Worm (Caenorhabditis elegans) whole organism, L2 larva: ENCODE data around the gene C10C6.7.

Experiments
- Y55F3AM.14 ChIP-seq: fragments of 200-800 bp; sonication (Bioruptor generic); optimal IDR thresholded peaks from 2 replicates; lab custom pipeline; 2018; ENCODE audit warnings: mild to moderate bottlenecking, missing genetic modification characterization, missing compliant biosample characterization
- ama-1 ChIP-seq: fragments of 150-350 bp; optimal IDR thresholded peaks from 2 replicates; lab custom pipeline; 2018; ENCODE audit warnings: inconsistent platforms
- egl-27 ChIP-seq: sonication (generic microtip); optimal IDR thresholded peaks from 3 replicates; lab custom pipeline; 2017; ENCODE audit warnings: missing biosample characterization, missing genetic modification reagents, missing genetic modification characterization
- lsy-2 ChIP-seq, 2 experiments: fragments of 150-350 bp in 1 of 2; sonication (generic microtip) in 1 of 2; optimal IDR thresholded peaks; 2 replicates each; lab custom pipeline; 2014 to 2017; ENCODE audit warnings: missing biosample characterization in 2 of 2, missing genetic modification characterization in 2 of 2
- mbf-1 ChIP-seq: sonication (generic microtip); optimal IDR thresholded peaks from 2 replicates; lab custom pipeline; 2017; ENCODE audit warnings: missing biosample characterization, missing genetic modification characterization
- nhr-237 ChIP-seq: fragments of 150-350 bp; optimal IDR thresholded peaks from 2 replicates; lab custom pipeline; 2014; ENCODE audit warnings: missing biosample characterization, missing genetic modification characterization
- nhr-25 ChIP-seq: fragments of 150-350 bp; sonication (generic microtip); optimal IDR thresholded peaks from 3 replicates; lab custom pipeline; 2014; ENCODE audit warnings: missing biosample characterization, missing genetic modification characterization
- peb-1 ChIP-seq: fragments of 150-350 bp; optimal IDR thresholded peaks from 2 replicates; lab custom pipeline; 2014; ENCODE audit warnings: missing biosample characterization, missing genetic modification characterization
- snpc-4 ChIP-seq: fragments of 150-350 bp; optimal IDR thresholded peaks from 2 replicates; lab custom pipeline; 2014; ENCODE audit warnings: missing biosample characterization, missing genetic modification characterization
- unc-39 ChIP-seq: fragments of 150-350 bp; optimal IDR thresholded peaks from 2 replicates; lab custom pipeline; 2014; ENCODE audit warnings: missing biosample characterization, missing genetic modification characterization
- zag-1 ChIP-seq: fragments of 150-350 bp; optimal IDR thresholded peaks from 2 replicates; lab custom pipeline; 2014; ENCODE audit warnings: missing biosample characterization, missing genetic modification characterization
- ztf-4 ChIP-seq: fragments of 150-350 bp; optimal IDR thresholded peaks from 2 replicates; lab custom pipeline; 2014; ENCODE audit warnings: missing biosample characterization, missing genetic modification characterization

DNA sequence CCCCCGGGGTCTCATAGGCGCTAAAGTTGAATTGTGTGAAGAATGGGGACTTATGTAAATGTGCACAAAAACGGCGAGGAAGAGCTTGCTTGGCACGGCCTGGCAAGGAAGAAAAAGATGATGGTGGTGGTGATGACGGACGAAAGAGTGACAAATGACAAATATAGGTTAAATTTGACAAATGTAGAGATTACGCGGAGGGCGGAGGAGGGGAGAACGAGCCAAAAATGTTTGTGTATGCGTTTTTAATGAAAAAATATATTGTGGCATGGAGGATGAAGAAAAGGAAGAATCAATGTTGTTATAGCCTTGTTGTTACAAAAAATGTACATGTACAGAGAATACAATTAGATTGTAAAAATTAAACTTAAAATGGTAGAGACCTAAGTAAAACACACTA lies 19.5 kb upstream of the C10C6.7 start:
- TF ChIP-seq egl-27 (no peak), zag-1 (tag; lab: Kevin White, UChicago) (no peak), nhr-237 (no peak), snpc-4 (tag; lab: Kevin White, UChicago) (no peak), ama-1 (lab: Kevin White, UChicago) (no peak), peb-1 (tag; lab: Kevin White, UChicago) (no peak), lsy-2 (tag; optimal IDR thresholded peaks at IDR 0.05; lab: Kevin White, UChicago) (no peak), unc-39 (tag; lab: Kevin White, UChicago) (no peak), ztf-4 (no peak), mbf-1 (tag; lab: Kevin White, UChicago) (no peak), nhr-25 (tag; lab: Kevin White, UChicago) (no peak), Y55F3AM.14 (GFP tag; lab: Kevin White, UChicago) (no peak)
